Worm (Caenorhabditis elegans): ENCODE measurements around the gene clec-208.
"Not testable (repeated sequence)": the region's sequence is repeated elsewhere in the genome, so short reads cannot be mapped to it uniquely, and the experiment has no call there.

DNA sequence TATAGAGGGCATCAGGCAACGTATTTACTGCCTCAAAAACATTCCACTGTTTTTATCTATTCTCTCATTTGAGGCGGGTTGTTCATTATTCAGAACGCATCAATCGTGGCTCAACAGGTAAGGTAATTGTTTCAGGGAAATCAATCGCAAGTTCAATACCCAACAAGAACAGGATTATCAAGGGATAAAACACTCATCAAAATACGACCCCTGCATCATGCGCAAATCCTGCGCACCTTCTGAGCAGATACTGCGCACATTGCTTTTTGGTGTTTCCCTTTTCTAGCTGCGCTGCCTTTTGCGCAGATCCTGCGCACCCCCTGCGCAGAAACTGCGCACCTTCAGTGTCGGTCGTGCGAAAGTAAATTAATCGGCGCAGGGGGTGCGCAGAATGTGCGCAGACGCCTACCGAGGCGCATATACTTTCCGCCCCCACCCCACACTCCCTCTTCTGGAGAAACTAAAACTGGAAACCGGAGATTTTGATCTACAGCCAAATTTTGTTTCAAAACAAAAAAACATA lies 11.9 kb upstream of the clec-208 start, which contains the start of gene F36F12.3:
- not testable (repeated sequence) for TF ChIP-seq snpc-4 (GFP tag; optimal IDR thresholded peaks at IDR 0.05); snpc-4 (tag; optimal IDR thresholded peaks at IDR 0.05); hrde-1 (tag; optimal IDR thresholded peaks at IDR 0.05; ENCODE audit: borderline replicate concordance); rpc-1 (optimal IDR thresholded peaks at IDR 0.05); T26A5.8 (tag; optimal IDR thresholded peaks at IDR 0.05); F39B2.1 (GFP tag; IDR thresholded peaks at IDR 0.05); dpl-1 (GFP tag; optimal IDR thresholded peaks at IDR 0.05); C06A6.2 (GFP tag; conservative IDR thresholded peaks at IDR 0.05); egl-44 (GFP tag; IDR thresholded peaks at IDR 0.05)
- TF ChIP-seq rpc-1 (tag; optimal IDR thresholded peaks at IDR 0.05) (peak; percentile 20), egrh-3 (GFP tag; IDR thresholded peaks at IDR 0.05) (peak; percentile 26; the same call in 1 of the 2 replicates)

All from whole organism, young adult.